Worm (Caenorhabditis elegans) whole organism, young adult: Measurements from ENCODE around the gene C06A1.7.

ENCODE experiments used
- ceh-79 ChIP-seq: sonication (generic microtip); optimal IDR thresholded peaks from 2 replicates; lab custom pipeline; 2017; ENCODE audit warnings: mild to moderate bottlenecking, missing genetic modification characterization, missing compliant biosample characterization
- ceh-91 ChIP-seq: fragments of 200-800 bp; sonication (Bioruptor generic); IDR thresholded peaks from 2 replicates; pipeline ENCODE4 v1.3.6; 2022; ENCODE audit warnings: missing genetic modification reagents, missing genetic modification characterization, missing compliant biosample characterization
- efl-1 ChIP-seq: fragments of 150-350 bp; optimal IDR thresholded peaks from 2 replicates; lab custom pipeline; 2014; ENCODE audit warnings: missing biosample characterization, missing genetic modification reagents, missing genetic modification characterization
- hmg-20 ChIP-seq: fragments of 200-800 bp; sonication (Bioruptor generic); IDR thresholded peaks from 2 replicates; pipeline ENCODE4 v1.3.6; 2022; ENCODE audit warnings: missing genetic modification reagents, missing genetic modification characterization, missing compliant biosample characterization
- madf-8 ChIP-seq: fragments of 200-800 bp; sonication (Bioruptor generic); conservative IDR thresholded peaks from 2 replicates; pipeline ENCODE4 v1.3.6; 2022; ENCODE audit warnings: missing genetic modification reagents, missing genetic modification characterization, missing compliant biosample characterization
- nhr-179 ChIP-seq: sonication (generic microtip); optimal IDR thresholded peaks from 2 replicates; lab custom pipeline; 2016; ENCODE audit warnings: mild to moderate bottlenecking, missing genetic modification characterization, missing compliant biosample characterization
- pha-4 ChIP-seq: fragments of 150-350 bp; sonication (generic microtip); optimal IDR thresholded peaks from 2 replicates; lab custom pipeline; 2014; ENCODE audit warnings: missing biosample characterization, missing genetic modification reagents, missing genetic modification characterization
- snpc-1.3 ChIP-seq: sonication (generic microtip); optimal IDR thresholded peaks from 2 replicates; lab custom pipeline; 2017; ENCODE audit warnings: missing genetic modification characterization, mild to moderate bottlenecking, missing compliant biosample characterization, antibody characterized with exemption, moderate library complexity, missing genotype, missing genetic modification reagents; ENCODE audit not compliant: insufficient read depth
- tbp1 ChIP-seq: fragments of 200-800 bp; sonication (Bioruptor generic); optimal IDR thresholded peaks from 2 replicates; lab custom pipeline; 2018; ENCODE audit warnings: mild to moderate bottlenecking, missing genetic modification characterization, missing compliant biosample characterization
- unc-130 ChIP-seq: sonication (generic microtip); optimal IDR thresholded peaks from 2 replicates; lab custom pipeline; 2016; ENCODE audit warnings: missing genetic modification reagents, missing genetic modification characterization, missing compliant biosample characterization
- unc-62 ChIP-seq: fragments of 150-350 bp; optimal IDR thresholded peaks from 2 replicates; lab custom pipeline; 2014; ENCODE audit warnings: missing biosample characterization, missing genetic modification reagents, missing genetic modification characterization

ce11 chrII:10578843-10579430 lies 14.2 kb downstream of the C06A1.7 start, which contains the start of gene rpb-6:
- no peak for TF ChIP-seq ceh-79 (tag; lab: Kevin White, UChicago)
- no peak for TF ChIP-seq snpc-1.3
- no peak for TF ChIP-seq ceh-91 (GFP tag; lab: Robert Waterston, UW)
- no peak for TF ChIP-seq unc-62 (GFP tag; lab: Kevin White, UChicago)
- TF ChIP-seq pha-4: no peak
- TF ChIP-seq unc-130 (GFP tag; lab: Kevin White, UChicago): no peak
- TF ChIP-seq efl-1: peak; percentile 40
- no peak for TF ChIP-seq nhr-179 (tag; lab: Kevin White, UChicago)
- no peak for TF ChIP-seq tbp1 (GFP tag; lab: Kevin White, UChicago)
- no peak for TF ChIP-seq hmg-20
- TF ChIP-seq madf-8 (GFP tag; lab: Robert Waterston, UW): no peak
